Fruit fly (Drosophila melanogaster): ENCODE measurements around the gene S6kII.

S6kII gene

DNA sequence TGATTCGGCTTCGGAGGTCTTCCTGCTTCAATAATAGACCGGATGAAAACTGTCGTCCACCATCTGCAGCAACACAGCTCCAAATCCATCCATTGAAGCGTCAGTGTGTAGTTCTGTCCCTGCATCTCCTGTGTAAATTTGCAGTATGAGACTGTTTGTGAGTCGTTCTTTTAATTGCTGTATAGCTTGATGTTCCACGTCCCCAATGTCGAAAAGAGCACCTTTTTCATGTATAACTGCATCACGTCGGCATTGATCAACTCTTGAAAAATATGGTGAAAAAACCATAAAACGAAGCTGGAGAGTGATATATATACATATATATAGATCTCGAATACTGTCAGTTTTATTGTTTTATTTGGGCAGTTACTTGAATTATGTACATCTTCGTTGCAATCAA lies 44.6 kb downstream of the S6kII start:
- TF ChIP-seq N (GFP tag; optimal IDR thresholded peaks at IDR 0.05) (no peak), Myc (optimal IDR thresholded peaks at IDR 0.05) (no peak), Hr83 (GFP tag; optimal IDR thresholded peaks at IDR 0.05; ENCODE audit: poor library complexity, severe bottlenecking) (no peak), sv (GFP tag; optimal IDR thresholded peaks at IDR 0.05) (no peak), Dfd (GFP tag; optimal IDR thresholded peaks at IDR 0.05) (no peak), usp (GFP tag; optimal IDR thresholded peaks at IDR 0.05) (no peak), HLH106 (tag; optimal IDR thresholded peaks at IDR 0.05) (no peak)

DNA sequence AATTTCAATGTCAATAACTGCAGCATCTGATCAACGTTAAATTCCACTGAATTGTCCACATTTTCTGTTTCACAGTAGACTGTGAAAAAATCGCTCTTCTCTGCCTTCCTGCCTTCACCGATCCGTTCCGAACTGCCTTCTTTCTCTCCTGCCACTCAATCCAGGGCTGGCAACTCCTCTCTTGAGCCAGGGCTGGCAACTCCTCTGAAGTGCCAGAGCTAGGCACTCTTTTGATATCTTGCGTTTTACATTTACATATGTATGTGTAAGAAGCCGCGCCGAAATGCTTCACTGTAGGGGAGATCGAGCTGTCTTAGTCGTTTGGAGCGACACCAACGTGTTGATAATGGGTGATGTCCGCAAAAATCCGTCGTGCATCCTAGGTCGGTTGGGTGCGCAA lies 45.3 kb downstream of the S6kII start:
- TF ChIP-seq CG32264 (GFP tag; optimal IDR thresholded peaks at IDR 0.05) = no peak
- TF ChIP-seq Hnf4 (GFP tag; optimal IDR thresholded peaks at IDR 0.05) = no peak
- no peak for TF ChIP-seq sv (GFP tag; optimal IDR thresholded peaks at IDR 0.05)
- no peak for TF ChIP-seq Dfd (GFP tag; optimal IDR thresholded peaks at IDR 0.05)
- no peak for TF ChIP-seq dl (GFP tag; optimal IDR thresholded peaks at IDR 0.05; ENCODE audit: insufficient read depth in 1 of 2, partially characterized antibody in 2 of 2)
- no peak for TF ChIP-seq rgr (GFP tag; optimal IDR thresholded peaks at IDR 0.05)
- TF ChIP-seq Mio (GFP tag; optimal IDR thresholded peaks at IDR 0.05) = no peak
- TF ChIP-seq lola (GFP tag; optimal IDR thresholded peaks at IDR 0.05) = no peak
- no peak for TF ChIP-seq woc (GFP tag; optimal IDR thresholded peaks at IDR 0.05)
- TF ChIP-seq usp (GFP tag; optimal IDR thresholded peaks at IDR 0.05) = no peak
- TF ChIP-seq Vsx2 (GFP tag; optimal IDR thresholded peaks at IDR 0.05; ENCODE audit: partially characterized antibody) = no peak
- no peak for TF ChIP-seq fru (GFP tag; optimal IDR thresholded peaks at IDR 0.05)
- TF ChIP-seq brk (GFP tag; optimal IDR thresholded peaks at IDR 0.05) = no peak
- no peak for TF ChIP-seq Dif (GFP tag; optimal IDR thresholded peaks at IDR 0.05; ENCODE audit: partially characterized antibody)
- TF ChIP-seq dmrt93B (GFP tag; optimal IDR thresholded peaks at IDR 0.05) = no peak
- TF ChIP-seq Sp1 (GFP tag; optimal IDR thresholded peaks at IDR 0.05) = no peak
- TF ChIP-seq dsf (GFP tag; optimal IDR thresholded peaks at IDR 0.05; ENCODE audit: borderline replicate concordance) = no peak
- no peak for TF ChIP-seq Hr78 (GFP tag; optimal IDR thresholded peaks at IDR 0.05)
- TF ChIP-seq h (GFP tag; optimal IDR thresholded peaks at IDR 0.05) = no peak

DNA sequence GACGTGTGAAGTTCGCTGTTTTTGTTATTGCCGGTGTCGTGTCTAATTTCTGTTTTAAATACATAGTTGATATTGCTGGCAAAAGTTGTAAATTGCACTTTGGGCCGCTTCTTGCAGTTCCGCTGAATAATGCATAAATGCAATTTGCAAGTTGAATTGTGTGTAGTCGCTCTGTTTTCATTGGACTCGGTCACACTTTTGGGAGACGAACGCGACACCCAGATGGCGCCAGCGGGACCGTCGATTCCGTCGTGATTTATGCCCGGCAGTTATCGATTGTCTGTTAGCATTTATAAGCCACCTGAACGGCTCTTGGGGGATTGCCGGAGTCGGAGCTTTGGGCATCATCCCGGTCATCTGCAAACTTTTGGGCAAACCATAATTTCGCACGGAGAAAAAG lies 53.1 kb downstream of the S6kII start:
- no peak for TF ChIP-seq CG32264 (GFP tag; optimal IDR thresholded peaks at IDR 0.05)
- no peak for TF ChIP-seq Mio (GFP tag; optimal IDR thresholded peaks at IDR 0.05)
- TF ChIP-seq tai (GFP tag; optimal IDR thresholded peaks at IDR 0.05) = no peak
- no peak for TF ChIP-seq psq (GFP tag; optimal IDR thresholded peaks at IDR 0.05)

All from whole organism, wandering third instar larva.